Fruit fly (Drosophila melanogaster): ENCODE measurements around the gene Pgam5.
A peak's percentile ranks its signal among the peaks of the same experiment; 100 is the strongest.

Pgam5 gene

dm6 chrX:1849914-1850313, 23.5 kb downstream of the Pgam5 start (continued):
- TF ChIP-seq ERR (GFP tag; optimal IDR thresholded peaks at IDR 0.05) (peak; percentile 73), Deaf1 (tag; optimal IDR thresholded peaks at IDR 0.05) (peak; percentile 74), bowl (GFP tag; IDR thresholded peaks at IDR 0.05) (peak; percentile 25; the same call in 1 of the 2 replicates), repo (GFP tag; optimal IDR thresholded peaks at IDR 0.05) (peak; percentile 62), D19A (tag; optimal IDR thresholded peaks at IDR 0.05) (peak; percentile 81), CG7271 (tag; optimal IDR thresholded peaks at IDR 0.05) (peak; percentile 15), CG31365 (tag; optimal IDR thresholded peaks at IDR 0.05) (peak; percentile 76), Bteb2 (GFP tag; optimal IDR thresholded peaks at IDR 0.05) (peak; percentile 82), Ptx1 (GFP tag; IDR thresholded peaks at IDR 0.05) (peak; percentile 82), CG2202 (tag; optimal IDR thresholded peaks at IDR 0.05) (peak; percentile 45), bab2 (GFP tag; optimal IDR thresholded peaks at IDR 0.05) (peak; percentile 79), klu (GFP tag; IDR thresholded peaks at IDR 0.05) (peak; percentile 62; the same call in 1 of the 2 replicates), emc (GFP tag; optimal IDR thresholded peaks at IDR 0.05) (peak; percentile 43), Mad (GFP tag; optimal IDR thresholded peaks at IDR 0.05) (peak; percentile 49), Eip74EF (GFP tag; optimal IDR thresholded peaks at IDR 0.05) (peak in 1 of 2 experiments; percentile 76), CG14667 (GFP tag; IDR thresholded peaks at IDR 0.05) (peak; percentile 58; the same call in 1 of the 2 replicates), lov (optimal IDR thresholded peaks at IDR 0.05) (no peak), lov (GFP tag; IDR thresholded peaks at IDR 0.05) (no peak), Lpt (GFP tag; optimal IDR thresholded peaks at IDR 0.05) (no peak), ranshi (GFP tag; IDR thresholded peaks at IDR 0.05) (peak; percentile 70), CG43689 (GFP tag; IDR thresholded peaks at IDR 0.05) (peak; percentile 40; the same call in 1 of the 2 replicates), CG15011 (GFP tag; optimal IDR thresholded peaks at IDR 0.05) (peak; percentile 82), Opbp (GFP tag; IDR thresholded peaks at IDR 0.05; ENCODE audit: partially characterized antibody) (no peak), rib (GFP tag; IDR thresholded peaks at IDR 0.05) (peak; percentile 68), CG10979 (tag; optimal IDR thresholded peaks at IDR 0.05) (peak; percentile 76), CG34224 (GFP tag; IDR thresholded peaks at IDR 0.05; ENCODE audit: partially characterized antibody) (no peak), Dip3 (GFP tag; optimal IDR thresholded peaks at IDR 0.05) (peak; percentile 84), CG3726 (GFP tag; IDR thresholded peaks at IDR 0.05) (0 out of 3 replicates have a peak, but pooled peaks have one; percentile 41), CG9797 (GFP tag; optimal IDR thresholded peaks at IDR 0.05) (no peak), ci (GFP tag; IDR thresholded peaks at IDR 0.05) (peak; percentile 74; the same call in 2 of the 3 replicates), CG31388 (GFP tag; optimal IDR thresholded peaks at IDR 0.05) (peak; percentile 21), Fer1 (GFP tag; optimal IDR thresholded peaks at IDR 0.05) (peak; percentile 95), dimm (GFP tag; IDR thresholded peaks at IDR 0.05) (no peak), ase (GFP tag; IDR thresholded peaks at IDR 0.05) (peak; percentile 59; the same call in 2 of the 3 replicates), CG2678 (tag; optimal IDR thresholded peaks at IDR 0.05) (peak; percentile 96), sug (tag; optimal IDR thresholded peaks at IDR 0.05) (peak; percentile 94), en (GFP tag; optimal IDR thresholded peaks at IDR 0.05) (peak; percentile 48), schlank (tag; optimal IDR thresholded peaks at IDR 0.05) (peak; percentile 83), Sox100B (GFP tag; optimal IDR thresholded peaks at IDR 0.05) (peak; percentile 81), scrt (GFP tag; optimal IDR thresholded peaks at IDR 0.05) (peak; percentile 90), CG14050 (GFP tag; IDR thresholded peaks at IDR 0.05) (peak; percentile 61; the same call in 2 of the 3 replicates), corto (GFP tag; optimal IDR thresholded peaks at IDR 0.05) (peak; percentile 26), CG10959 (GFP tag; IDR thresholded peaks at IDR 0.05) (peak; percentile 43), org-1 (GFP tag; optimal IDR thresholded peaks at IDR 0.05) (peak; percentile 85), CG16779 (GFP tag; IDR thresholded peaks at IDR 0.05) (0 out of 2 replicates have a peak, but pooled peaks have one; percentile 27), Dll (GFP tag; IDR thresholded peaks at IDR 0.05; ENCODE audit: partially characterized antibody) (no peak), CG8388 (GFP tag; optimal IDR thresholded peaks at IDR 0.05) (peak; percentile 71), MTF-1 (GFP tag; optimal IDR thresholded peaks at IDR 0.05; ENCODE audit: borderline replicate concordance) (peak; percentile 34), Bgb (GFP tag; IDR thresholded peaks at IDR 0.05; ENCODE audit: partially characterized antibody) (no peak), fd64A (GFP tag; optimal IDR thresholded peaks at IDR 0.05) (peak; percentile 56)

Measured in whole organism, embryonic.